Worm (Caenorhabditis elegans) whole organism, midembryonic: ENCODE results near the gene npr-30.

Experiments used
- T22C8.4 ChIP-seq: fragments of 200-800 bp; sonication (Bioruptor generic); IDR thresholded peaks from 2 replicates; pipeline ENCODE4 v1.3.6; 2022; ENCODE audit warnings: missing genetic modification characterization, missing compliant biosample characterization
- cog-1 ChIP-seq: sonication (generic microtip); optimal IDR thresholded peaks from 2 replicates; lab custom pipeline; 2016; ENCODE audit warnings: missing genetic modification characterization, missing compliant biosample characterization
- flt-1 ChIP-seq: fragments of 200-800 bp; sonication (Bioruptor generic); IDR thresholded peaks from 2 replicates; pipeline ENCODE4 v1.3.6; 2022; ENCODE audit warnings: missing genetic modification characterization, missing compliant biosample characterization
- klf-2 ChIP-seq: fragments of 200-800 bp; sonication (Bioruptor generic); conservative IDR thresholded peaks from 2 replicates; pipeline ENCODE4 v1.3.6; 2022; ENCODE audit warnings: missing genetic modification reagents, missing genetic modification characterization, missing compliant biosample characterization
- ref-1 ChIP-seq: fragments of 200-800 bp; sonication (Bioruptor generic); conservative IDR thresholded peaks from 2 replicates; pipeline ENCODE4 v1.3.6; 2022; ENCODE audit warnings: missing genetic modification reagents, missing genetic modification characterization, missing compliant biosample characterization
- tab-1 ChIP-seq: fragments of 200-800 bp; sonication (Bioruptor generic); IDR thresholded peaks from 2 replicates; pipeline ENCODE4 v1.3.6; 2022; ENCODE audit warnings: missing genetic modification characterization, missing compliant biosample characterization
- ztf-23 ChIP-seq: fragments of 200-800 bp; sonication (Bioruptor generic); IDR thresholded peaks from 2 replicates; pipeline ENCODE4 v1.3.6; 2022; ENCODE audit warnings: missing genetic modification reagents, missing genetic modification characterization, missing compliant biosample characterization
- ztf-29 ChIP-seq: fragments of 200-800 bp; sonication (Bioruptor generic); IDR thresholded peaks from 2 replicates; pipeline ENCODE4 v1.3.6; 2022; ENCODE audit warnings: missing genetic modification reagents, missing genetic modification characterization, missing compliant biosample characterization

ce11 chrIII:27341-27947 is 24.3 kb downstream of the npr-30 start:
- TF ChIP-seq klf-2 (GFP tag; lab: Robert Waterston, UW): no peak
- no peak for TF ChIP-seq ref-1 (GFP tag; lab: Robert Waterston, UW)
- TF ChIP-seq ztf-23 (GFP tag; lab: Robert Waterston, UW): no peak
- no peak for TF ChIP-seq tab-1
- no peak for TF ChIP-seq ztf-29 (GFP tag; lab: Robert Waterston, UW)
- no peak for TF ChIP-seq flt-1
- TF ChIP-seq T22C8.4 (GFP tag; lab: Robert Waterston, UW): no peak
- no peak for TF ChIP-seq cog-1 (tag; lab: Kevin White, UChicago)
